Worm (Caenorhabditis elegans) whole organism, early embryonic: ENCODE measurements around the gene K11G12.6.

Experiments
- B0310.2 ChIP-seq: sonication (generic microtip); optimal IDR thresholded peaks from 2 replicates; lab custom pipeline; 2016; ENCODE audit warnings: mild to moderate bottlenecking, missing genetic modification characterization, missing compliant biosample characterization
- F13C5.2 ChIP-seq: sonication (generic microtip); optimal IDR thresholded peaks from 2 replicates; lab custom pipeline; 2017; ENCODE audit warnings: mild to moderate bottlenecking, missing genetic modification characterization, inconsistent platforms, missing compliant biosample characterization
- aly-1 ChIP-seq: sonication (generic microtip); optimal IDR thresholded peaks from 2 replicates; lab custom pipeline; 2016; ENCODE audit warnings: missing genetic modification characterization, missing compliant biosample characterization
- ama-1 ChIP-seq: fragments of 150-350 bp; optimal IDR thresholded peaks from 2 replicates; lab custom pipeline; 2014
- ceh-13 ChIP-seq: fragments of 200-800 bp; sonication (Bioruptor generic); optimal IDR thresholded peaks from 2 replicates; lab custom pipeline; 2018; ENCODE audit warnings: mild to moderate bottlenecking, missing genetic modification characterization, missing compliant biosample characterization
- ceh-36 ChIP-seq: sonication (generic microtip); optimal IDR thresholded peaks from 2 replicates; lab custom pipeline; 2016; ENCODE audit warnings: missing genetic modification characterization, inconsistent platforms, missing compliant biosample characterization
- ets-7 ChIP-seq: sonication (generic microtip); optimal IDR thresholded peaks from 2 replicates; lab custom pipeline; 2016; ENCODE audit warnings: missing genotype, missing genetic modification characterization, missing compliant biosample characterization
- flt-1 ChIP-seq: fragments of 200-800 bp; sonication (Bioruptor generic); IDR thresholded peaks from 2 replicates; pipeline ENCODE4 v1.3.6; 2022; ENCODE audit warnings: missing genetic modification characterization, missing compliant biosample characterization
- hmbx-1 ChIP-seq: sonication (generic microtip); optimal IDR thresholded peaks from 2 replicates; lab custom pipeline; 2016; ENCODE audit warnings: mild to moderate bottlenecking, missing genetic modification characterization, missing compliant biosample characterization
- hmg-4 ChIP-seq: fragments of 200-800 bp; sonication (Bioruptor generic); optimal IDR thresholded peaks from 2 replicates; lab custom pipeline; 2018; ENCODE audit warnings: mild to moderate bottlenecking, missing genetic modification characterization, missing compliant biosample characterization
- hnd-1 ChIP-seq: sonication (generic microtip); optimal IDR thresholded peaks from 2 replicates; lab custom pipeline; 2016; ENCODE audit warnings: missing genetic modification characterization, missing compliant biosample characterization
- pes-1 ChIP-seq: fragments of 200-800 bp; sonication (Bioruptor generic); IDR thresholded peaks from 2 replicates; pipeline ENCODE4 v1.3.6; 2022; ENCODE audit warnings: missing genetic modification reagents, missing genetic modification characterization, missing compliant biosample characterization
- scrt-1 ChIP-seq: fragments of 200-800 bp; sonication (Bioruptor generic); IDR thresholded peaks from 2 replicates; pipeline ENCODE4 v1.3.6; 2022; ENCODE audit warnings: missing genetic modification characterization, missing compliant biosample characterization
- sea-1 ChIP-seq: fragments of 200-800 bp; sonication (Bioruptor generic); conservative IDR thresholded peaks from 2 replicates; pipeline ENCODE4 v1.3.6; 2022; ENCODE audit warnings: missing genetic modification characterization, missing compliant biosample characterization
- tbx-11 ChIP-seq: fragments of 200-800 bp; sonication (Bioruptor generic); IDR thresholded peaks from 2 replicates; pipeline ENCODE4 v1.3.6; 2022; ENCODE audit warnings: missing genetic modification characterization, missing compliant biosample characterization
- tbx-37 ChIP-seq: fragments of 200-800 bp; sonication (Bioruptor generic); conservative IDR thresholded peaks from 2 replicates; pipeline ENCODE4 v1.3.6; 2022; ENCODE audit warnings: missing genetic modification reagents, missing genetic modification characterization, missing compliant biosample characterization
- tra-4 ChIP-seq: sonication (generic microtip); optimal IDR thresholded peaks from 2 replicates; lab custom pipeline; 2017; ENCODE audit warnings: missing genetic modification characterization, missing compliant biosample characterization

The K11G12.6 gene

ce11 chrX:6736358-6736991 lies 7.0 kb upstream of the K11G12.6 start:
- TF ChIP-seq F13C5.2 (tag; lab: Kevin White, UChicago) = no peak
- TF ChIP-seq hmg-4 = no peak
- no peak for TF ChIP-seq hnd-1 (tag; lab: Kevin White, UChicago)
- no peak for TF ChIP-seq flt-1 (GFP tag; lab: Robert Waterston, UW)
- TF ChIP-seq aly-1 (tag; lab: Kevin White, UChicago) = no peak
- no peak for TF ChIP-seq pes-1 (GFP tag; lab: Robert Waterston, UW)
- TF ChIP-seq scrt-1 = no peak
- TF ChIP-seq hmbx-1 (tag; lab: Kevin White, UChicago) = no peak
- TF ChIP-seq ceh-36 (tag; lab: Kevin White, UChicago) = no peak
- no peak for TF ChIP-seq B0310.2 (tag; lab: Kevin White, UChicago)
- TF ChIP-seq ceh-13 (GFP tag; lab: Kevin White, UChicago) = no peak
- TF ChIP-seq tbx-37 (GFP tag; lab: Robert Waterston, UW) = no peak
- no peak for TF ChIP-seq ets-7
- TF ChIP-seq tra-4 (tag; lab: Kevin White, UChicago) = no peak
- TF ChIP-seq ama-1 (lab: Kevin White, UChicago) = no peak
- no peak for TF ChIP-seq sea-1 (GFP tag; lab: Robert Waterston, UW)
- TF ChIP-seq tbx-11 (GFP tag; lab: Robert Waterston, UW) = no peak

- TF ChIP-seq hmg-4 = no peak
- no peak for TF ChIP-seq ceh-36 (tag; lab: Kevin White, UChicago)
- no peak for TF ChIP-seq scrt-1
- TF ChIP-seq aly-1 (tag; lab: Kevin White, UChicago) = no peak
- no peak for TF ChIP-seq ama-1 (lab: Kevin White, UChicago)
- TF ChIP-seq B0310.2 (tag; lab: Kevin White, UChicago) = no peak
- no peak for TF ChIP-seq ceh-13 (GFP tag; lab: Kevin White, UChicago)
- no peak for TF ChIP-seq F13C5.2 (tag; lab: Kevin White, UChicago)
- no peak for TF ChIP-seq tbx-37 (GFP tag; lab: Robert Waterston, UW)
- no peak for TF ChIP-seq tra-4 (tag; lab: Kevin White, UChicago)
- no peak for TF ChIP-seq hmbx-1 (tag; lab: Kevin White, UChicago)
- no peak for TF ChIP-seq flt-1 (GFP tag; lab: Robert Waterston, UW)
- TF ChIP-seq tbx-11 (GFP tag; lab: Robert Waterston, UW) = no peak
- no peak for TF ChIP-seq sea-1 (GFP tag; lab: Robert Waterston, UW)
- TF ChIP-seq ets-7 = no peak
- no peak for TF ChIP-seq hnd-1 (tag; lab: Kevin White, UChicago)
- TF ChIP-seq pes-1 (GFP tag; lab: Robert Waterston, UW) = no peak
These were observed 6.0 kb upstream of the K11G12.6 start for ce11 chrX:6735494-6735893.

ce11 chrX:6733201-6733600 lies 3.7 kb upstream of the K11G12.6 start, which contains the start of gene R03E9.2:
Gene R03E9.2 (minus strand): TSS chrX:6733301.
- no peak for TF ChIP-seq tra-4 (tag; lab: Kevin White, UChicago)
- no peak for TF ChIP-seq hmbx-1 (tag; lab: Kevin White, UChicago)
- no peak for TF ChIP-seq B0310.2 (tag; lab: Kevin White, UChicago)
- no peak for TF ChIP-seq pes-1 (GFP tag; lab: Robert Waterston, UW)
- no peak for TF ChIP-seq tbx-11 (GFP tag; lab: Robert Waterston, UW)
- no peak for TF ChIP-seq flt-1 (GFP tag; lab: Robert Waterston, UW)

ce11 chrX:6728820-6729396 lies 549 bp downstream of the K11G12.6 start:
- TF ChIP-seq hnd-1 (tag; lab: Kevin White, UChicago) = no peak
- no peak for TF ChIP-seq F13C5.2 (tag; lab: Kevin White, UChicago)
- no peak for TF ChIP-seq sea-1 (GFP tag; lab: Robert Waterston, UW)
- TF ChIP-seq ets-7 = no peak
- no peak for TF ChIP-seq ceh-13 (GFP tag; lab: Kevin White, UChicago)
- no peak for TF ChIP-seq B0310.2 (tag; lab: Kevin White, UChicago)
- TF ChIP-seq tbx-37 (GFP tag; lab: Robert Waterston, UW) = no peak
- no peak for TF ChIP-seq aly-1 (tag; lab: Kevin White, UChicago)
- TF ChIP-seq flt-1 (GFP tag; lab: Robert Waterston, UW) = no peak
- TF ChIP-seq ceh-36 (tag; lab: Kevin White, UChicago) = no peak
- no peak for TF ChIP-seq tbx-11 (GFP tag; lab: Robert Waterston, UW)
- no peak for TF ChIP-seq hmg-4
- no peak for TF ChIP-seq pes-1 (GFP tag; lab: Robert Waterston, UW)
- TF ChIP-seq hmbx-1 (tag; lab: Kevin White, UChicago) = no peak

- TF ChIP-seq hmg-4 (no peak), flt-1 (GFP tag; lab: Robert Waterston, UW) (no peak), aly-1 (tag; lab: Kevin White, UChicago) (no peak), hnd-1 (tag; lab: Kevin White, UChicago) (no peak)
These were observed 4.2 kb downstream of the K11G12.6 start, which contains the start of gene slc-25A10 for ce11 chrX:6725260-6725718. Gene slc-25A10 (minus strand): TSS chrX:6725668.

- no peak for TF ChIP-seq flt-1 (GFP tag; lab: Robert Waterston, UW)
- no peak for TF ChIP-seq scrt-1
- no peak for TF ChIP-seq ceh-36 (tag; lab: Kevin White, UChicago)
- no peak for TF ChIP-seq hmbx-1 (tag; lab: Kevin White, UChicago)
- no peak for TF ChIP-seq F13C5.2 (tag; lab: Kevin White, UChicago)
- no peak for TF ChIP-seq sea-1 (GFP tag; lab: Robert Waterston, UW)
- TF ChIP-seq tra-4 (tag; lab: Kevin White, UChicago) = no peak
- no peak for TF ChIP-seq hnd-1 (tag; lab: Kevin White, UChicago)
These were observed 6.5 kb downstream of the K11G12.6 start, which contains the start of gene smf-1 for ce11 chrX:6722966-6723365. Gene smf-1 (minus strand): TSS chrX:6723066.

- TF ChIP-seq B0310.2 (tag; lab: Kevin White, UChicago) (no peak), hnd-1 (tag; lab: Kevin White, UChicago) (no peak)
These were observed 10.9 kb downstream of the K11G12.6 start, which contains the start of gene smf-2 for ce11 chrX:6718595-6718994. Gene smf-2 (minus strand): TSS chrX:6718695.
